Fruit fly (Drosophila melanogaster) whole organism, prepupa: ENCODE results near the gene uif.

Experiments used
- Blimp-1 ChIP-seq: fragments of 200-800 bp; sonication (Bioruptor generic); optimal IDR thresholded peaks from 3 replicates; lab custom pipeline; 2017; ENCODE audit warnings: missing biosample characterization, missing genetic modification characterization, mild to moderate bottlenecking, moderate library complexity, missing genetic modification reagents
- CG10631 ChIP-seq: fragments of 200-800 bp; sonication (Bioruptor generic); optimal IDR thresholded peaks from 2 replicates; lab custom pipeline; 2016; ENCODE audit warnings: missing biosample characterization, missing genetic modification characterization
- CG11294 ChIP-seq: fragments of 200-800 bp; sonication (Bioruptor generic); IDR thresholded peaks from 2 replicates; pipeline ENCODE4 v1.3.6; 2022; ENCODE audit warnings: missing biosample characterization, missing genetic modification characterization
- CG11762 ChIP-seq: fragments of 200-800 bp; sonication (Bioruptor generic); optimal IDR thresholded peaks from 3 replicates; lab custom pipeline; 2016; ENCODE audit warnings: missing biosample characterization, missing genetic modification characterization; ENCODE audit not compliant: insufficient read depth
- CG11902 ChIP-seq: fragments of 200-800 bp; sonication (Bioruptor generic); optimal IDR thresholded peaks from 3 replicates; lab custom pipeline; 2016; ENCODE audit warnings: missing biosample characterization, missing genetic modification characterization
- CG15336 ChIP-seq: fragments of 200-800 bp; sonication (Bioruptor generic); IDR thresholded peaks from 2 replicates; pipeline ENCODE4 v1.3.6; 2022; ENCODE audit warnings: missing biosample characterization, missing genetic modification characterization
- CG16779 ChIP-seq: fragments of 200-800 bp; sonication (Bioruptor generic); optimal IDR thresholded peaks from 3 replicates; lab custom pipeline; 2017; ENCODE audit warnings: missing biosample characterization, mild to moderate bottlenecking, missing genetic modification characterization
- CG3032 ChIP-seq: fragments of 200-800 bp; optimal IDR thresholded peaks from 2 replicates; lab custom pipeline; 2019; ENCODE audit warnings: missing biosample characterization, mild to moderate bottlenecking, missing genetic modification characterization, moderate library complexity
- CG31627 ChIP-seq: fragments of 200-800 bp; sonication (Bioruptor generic); optimal IDR thresholded peaks from 3 replicates; lab custom pipeline; 2016; ENCODE audit warnings: missing biosample characterization, missing genetic modification characterization
- CG32006 ChIP-seq: fragments of 200-800 bp; sonication (Bioruptor generic); optimal IDR thresholded peaks from 3 replicates; lab custom pipeline; 2017; ENCODE audit warnings: missing biosample characterization, mild to moderate bottlenecking, missing genetic modification characterization
- CG4318 ChIP-seq: fragments of 200-800 bp; sonication (Bioruptor generic); optimal IDR thresholded peaks from 3 replicates; lab custom pipeline; 2017; ENCODE audit warnings: missing biosample characterization, mild to moderate bottlenecking, missing genetic modification characterization
- CG6163 ChIP-seq: fragments of 200-800 bp; sonication (Bioruptor generic); IDR thresholded peaks from 3 replicates; pipeline ENCODE4 v1.3.6; 2022; ENCODE audit warnings: missing biosample characterization, missing genetic modification characterization
- CG6792 ChIP-seq: fragments of 200-800 bp; sonication (Bioruptor generic); optimal IDR thresholded peaks from 3 replicates; lab custom pipeline; 2016; ENCODE audit warnings: missing biosample characterization, missing genetic modification characterization
- CG6808 ChIP-seq: fragments of 200-800 bp; sonication (Bioruptor generic); optimal IDR thresholded peaks from 3 replicates; lab custom pipeline; 2017; ENCODE audit warnings: missing biosample characterization, missing genetic modification characterization, mild to moderate bottlenecking, moderate library complexity, missing genetic modification reagents
- CG6854 ChIP-seq: fragments of 200-800 bp; sonication (Bioruptor generic); optimal IDR thresholded peaks from 2 replicates; lab custom pipeline; 2017; ENCODE audit warnings: missing biosample characterization, mild to moderate bottlenecking, missing genetic modification characterization
- CG7368 ChIP-seq: fragments of 200-800 bp; sonication (Bioruptor generic); optimal IDR thresholded peaks from 3 replicates; lab custom pipeline; 2016; ENCODE audit warnings: missing biosample characterization, missing genetic modification characterization
- CG8119 ChIP-seq: fragments of 200-800 bp; sonication (Bioruptor generic); IDR thresholded peaks from 3 replicates; pipeline ENCODE4 v1.3.6; 2022; ENCODE audit warnings: missing biosample characterization, missing genetic modification characterization
- CG8319 ChIP-seq: fragments of 200-800 bp; sonication (Bioruptor generic); optimal IDR thresholded peaks from 3 replicates; lab custom pipeline; 2016; ENCODE audit warnings: missing biosample characterization, missing genetic modification characterization
- CG8632 ChIP-seq: fragments of 200-800 bp; sonication (Bioruptor generic); optimal IDR thresholded peaks from 3 replicates; lab custom pipeline; 2016; ENCODE audit warnings: missing biosample characterization, missing genetic modification characterization
- CG9139 ChIP-seq: fragments of 200-800 bp; sonication (Bioruptor generic); optimal IDR thresholded peaks from 3 replicates; lab custom pipeline; 2017; ENCODE audit warnings: missing biosample characterization, mild to moderate bottlenecking, missing genetic modification characterization
- Eip75B ChIP-seq: fragments of 200-800 bp; sonication (Bioruptor generic); optimal IDR thresholded peaks from 3 replicates; lab custom pipeline; 2016; ENCODE audit warnings: missing biosample characterization, missing genetic modification characterization
- Eip78C ChIP-seq: fragments of 200-800 bp; sonication (Bioruptor generic); peaks from one replicate; lab custom pipeline; 2016; ENCODE audit warnings: missing biosample characterization, missing genetic modification characterization
- Eip93F ChIP-seq: fragments of 200-800 bp; sonication (Bioruptor generic); optimal IDR thresholded peaks from 2 replicates; lab custom pipeline; 2016; ENCODE audit warnings: missing biosample characterization, mild to moderate bottlenecking, missing genetic modification characterization
- Ets21C ChIP-seq: fragments of 200-800 bp; sonication (Bioruptor generic); optimal IDR thresholded peaks from 3 replicates; lab custom pipeline; 2016; ENCODE audit warnings: missing biosample characterization, missing genetic modification characterization
- Ets96B ChIP-seq: fragments of 200-800 bp; optimal IDR thresholded peaks from 2 replicates; lab custom pipeline; 2019; ENCODE audit warnings: missing biosample characterization, mild to moderate bottlenecking, missing genetic modification characterization, moderate library complexity
- Gug ChIP-seq: fragments of 200-800 bp; sonication (Bioruptor generic); IDR thresholded peaks from 2 replicates; pipeline ENCODE4 v1.3.6; 2022; ENCODE audit warnings: missing biosample characterization, missing genetic modification characterization
- Hr38 ChIP-seq: sonication (Bioruptor generic); optimal IDR thresholded peaks from 2 replicates; lab custom pipeline; 2016; ENCODE audit warnings: missing biosample characterization, missing genetic modification characterization
- Hr39 ChIP-seq: fragments of 200-800 bp; sonication (Bioruptor generic); optimal IDR thresholded peaks from 2 replicates; lab custom pipeline; 2016; ENCODE audit warnings: missing biosample characterization, missing genetic modification characterization
- Hr4 ChIP-seq: fragments of 200-800 bp; sonication (Bioruptor generic); optimal IDR thresholded peaks from 3 replicates; lab custom pipeline; 2016; ENCODE audit warnings: missing biosample characterization, missing genetic modification characterization
- Lpt ChIP-seq: fragments of 200-800 bp; sonication (Bioruptor generic); optimal IDR thresholded peaks from 3 replicates; lab custom pipeline; 2016; ENCODE audit warnings: missing biosample characterization, missing genetic modification characterization
- Met ChIP-seq: fragments of 200-800 bp; sonication (Bioruptor generic); optimal IDR thresholded peaks from 3 replicates; lab custom pipeline; 2016; ENCODE audit warnings: missing biosample characterization, missing genetic modification characterization
- OdsH ChIP-seq: fragments of 200-800 bp; sonication (Bioruptor generic); optimal IDR thresholded peaks from 3 replicates; lab custom pipeline; 2016; ENCODE audit warnings: missing biosample characterization, missing genetic modification characterization
- Smox ChIP-seq: fragments of 200-800 bp; sonication (Bioruptor generic); optimal IDR thresholded peaks from 3 replicates; lab custom pipeline; 2016; ENCODE audit warnings: missing biosample characterization, missing genetic modification characterization
- Sox102F ChIP-seq: fragments of 200-800 bp; sonication (Bioruptor generic); optimal IDR thresholded peaks from 2 replicates; lab custom pipeline; 2016; ENCODE audit warnings: missing biosample characterization, mild to moderate bottlenecking, missing genetic modification characterization
- Sox15 ChIP-seq: fragments of 200-800 bp; sonication (Bioruptor generic); optimal IDR thresholded peaks from 3 replicates; lab custom pipeline; 2016; ENCODE audit warnings: missing biosample characterization, missing genetic modification characterization
- acj6 ChIP-seq: fragments of 200-800 bp; sonication (Bioruptor generic); optimal IDR thresholded peaks from 3 replicates; lab custom pipeline; 2016; ENCODE audit warnings: missing biosample characterization, missing genetic modification characterization
- dsx ChIP-seq: fragments of 200-800 bp; optimal IDR thresholded peaks from 3 replicates; lab custom pipeline; 2019; ENCODE audit warnings: missing biosample characterization, mild to moderate bottlenecking, missing genetic modification characterization, moderate library complexity; ENCODE audit not compliant: poor library complexity, severe bottlenecking
- eg ChIP-seq: fragments of 200-800 bp; sonication (Bioruptor generic); IDR thresholded peaks from 3 replicates; pipeline ENCODE4 v1.3.6; 2022; ENCODE audit warnings: missing biosample characterization, missing genetic modification characterization
- fkh ChIP-seq: fragments of 200-800 bp; sonication (Bioruptor generic); optimal IDR thresholded peaks from 3 replicates; lab custom pipeline; 2017; ENCODE audit warnings: missing biosample characterization, mild to moderate bottlenecking, missing genetic modification characterization, moderate library complexity
- lz ChIP-seq: fragments of 200-800 bp; sonication (Bioruptor generic); optimal IDR thresholded peaks from 3 replicates; lab custom pipeline; 2016; ENCODE audit warnings: missing biosample characterization, missing genetic modification characterization
- net ChIP-seq: fragments of 200-800 bp; sonication (Bioruptor generic); optimal IDR thresholded peaks from 3 replicates; lab custom pipeline; 2016; ENCODE audit warnings: missing biosample characterization, missing genetic modification characterization
- pdm3 ChIP-seq: fragments of 200-800 bp; sonication (Bioruptor generic); optimal IDR thresholded peaks from 3 replicates; lab custom pipeline; 2016; ENCODE audit warnings: missing biosample characterization, missing genetic modification characterization
- salr ChIP-seq, 2 experiments: fragments of 200-800 bp; sonication (Bioruptor generic); optimal IDR thresholded peaks; 3 replicates each; lab custom pipeline; 2016 to 2018; ENCODE audit warnings: missing biosample characterization in 2 of 2, missing genetic modification characterization in 2 of 2, mild to moderate bottlenecking in 1 of 2
- spab ChIP-seq: fragments of 200-800 bp; sonication (Bioruptor generic); optimal IDR thresholded peaks from 2 replicates; lab custom pipeline; 2017; ENCODE audit warnings: missing biosample characterization, mild to moderate bottlenecking, missing genetic modification characterization, missing genetic modification reagents
- svp ChIP-seq: fragments of 200-800 bp; sonication (Bioruptor generic); peaks from one replicate; lab custom pipeline; 2016; ENCODE audit warnings: missing biosample characterization, missing genetic modification characterization
- topi ChIP-seq: fragments of 200-800 bp; sonication (Bioruptor generic); optimal IDR thresholded peaks from 3 replicates; lab custom pipeline; 2016; ENCODE audit warnings: missing biosample characterization, missing genetic modification characterization
- vri ChIP-seq: fragments of 200-800 bp; sonication (Bioruptor generic); optimal IDR thresholded peaks from 3 replicates; lab custom pipeline; 2016; ENCODE audit warnings: missing biosample characterization, mild to moderate bottlenecking, missing genetic modification characterization

uif gene

dm6 chr2L:7049680-7050289 lies 39.6 kb upstream of the uif start (continued):
- TF ChIP-seq CG31627: no peak
- TF ChIP-seq CG8119 (GFP tag; lab: Robert Waterston, UW): no peak
- TF ChIP-seq CG6808 (GFP tag; lab: Kevin White, UChicago): no peak
- no peak for TF ChIP-seq net (GFP tag; lab: Kevin White, UChicago)
- TF ChIP-seq Hr4 (GFP tag; lab: Kevin White, UChicago): no peak
- TF ChIP-seq CG6792 (GFP tag; lab: Kevin White, UChicago): no peak
- TF ChIP-seq spab (GFP tag; lab: Kevin White, UChicago): no peak
- no peak for TF ChIP-seq CG6163 (GFP tag; lab: Robert Waterston, UW)
- TF ChIP-seq Smox (GFP tag; lab: Kevin White, UChicago): no peak
- TF ChIP-seq eg: peak; percentile 60; the same call in 2 of the 3 replicates
- no peak for TF ChIP-seq Eip75B (GFP tag; lab: Kevin White, UChicago)

dm6 chr2L:7049009-7049647 lies 39.0 kb upstream of the uif start:
- TF ChIP-seq CG8119 (GFP tag; lab: Robert Waterston, UW) (peak; percentile 41; the same call in 1 of the 3 replicates), Eip75B (GFP tag; lab: Kevin White, UChicago) (no peak), Met (GFP tag; lab: Kevin White, UChicago) (no peak), CG10631 (no peak), Ets21C (GFP tag; lab: Kevin White, UChicago) (no peak), CG11762 (GFP tag; lab: Kevin White, UChicago) (no peak), Sox15 (GFP tag; lab: Kevin White, UChicago) (no peak), Blimp-1 (GFP tag; lab: Kevin White, UChicago) (no peak), svp (GFP tag; lab: Kevin White, UChicago) (no peak), CG3032 (tag; lab: Kevin White, UChicago) (no peak), Sox102F (GFP tag; lab: Kevin White, UChicago) (peak; percentile 51), fkh (GFP tag; lab: Kevin White, UChicago) (peak; percentile 94), topi (GFP tag; lab: Kevin White, UChicago) (no peak), CG16779 (tag; lab: Kevin White, UChicago) (peak; percentile 69), CG8632 (no peak), CG6854 (GFP tag; lab: Kevin White, UChicago) (peak; percentile 85), CG8319 (GFP tag; lab: Kevin White, UChicago) (no peak), salr (GFP tag; optimal IDR thresholded peaks at IDR 0.05; lab: Kevin White, UChicago) (peak in 1 of 2 experiments; percentile 13), CG7368 (no peak), Eip78C (peak; percentile 85), Hr4 (GFP tag; lab: Kevin White, UChicago) (peak; percentile 18), Eip93F (GFP tag; lab: Kevin White, UChicago) (peak; percentile 21), spab (GFP tag; lab: Kevin White, UChicago) (peak; percentile 2), CG15336 (GFP tag; lab: Robert Waterston, UW) (peak; percentile 45; the same call in 1 of the 2 replicates), CG11294 (GFP tag; lab: Robert Waterston, UW) (no peak), eg (peak; percentile 30; the same call in 1 of the 3 replicates), dsx (GFP tag; lab: Kevin White, UChicago) (peak; percentile 46), CG6808 (GFP tag; lab: Kevin White, UChicago) (peak; percentile 55), Ets96B (tag; lab: Kevin White, UChicago) (no peak), CG4318 (no peak), CG32006 (no peak), CG9139 (peak; percentile 66), CG31627 (peak; percentile 5), Gug (GFP tag; lab: Robert Waterston, UW) (no peak; the same call in 1 of the 2 replicates), CG11902 (GFP tag; lab: Kevin White, UChicago) (no peak), acj6 (GFP tag; lab: Kevin White, UChicago) (no peak), vri (GFP tag; lab: Kevin White, UChicago) (peak; percentile 85), lz (GFP tag; lab: Kevin White, UChicago) (peak; percentile 20), net (GFP tag; lab: Kevin White, UChicago) (no peak), Hr38 (GFP tag; lab: Kevin White, UChicago) (no peak), Hr39 (GFP tag; lab: Kevin White, UChicago) (peak; percentile 19), OdsH (GFP tag; lab: Kevin White, UChicago) (no peak), Smox (GFP tag; lab: Kevin White, UChicago) (no peak), pdm3 (no peak), Lpt (GFP tag; lab: Kevin White, UChicago) (peak; percentile 9)
